Fruit fly (Drosophila melanogaster) whole organism, embryonic: ENCODE results near the gene CG9948.

ENCODE experiments used
- B-H1 ChIP-seq: fragments of 200-800 bp; sonication (Bioruptor generic); IDR thresholded peaks from 3 replicates; pipeline ENCODE4 v1.3.6; 2022; ENCODE audit warnings: missing biosample characterization, missing genetic modification characterization
- CG12769 ChIP-seq: fragments of 200-800 bp; sonication (Bioruptor generic); optimal IDR thresholded peaks from 2 replicates; lab custom pipeline; 2019; ENCODE audit warnings: missing biosample characterization, mild to moderate bottlenecking, missing genetic modification characterization, moderate library complexity
- CG2202 ChIP-seq: fragments of 200-800 bp; sonication (Bioruptor generic); optimal IDR thresholded peaks from 2 replicates; lab custom pipeline; 2018; ENCODE audit warnings: missing biosample characterization, mild to moderate bottlenecking, missing genetic modification characterization
- D19B ChIP-seq: fragments of 200-800 bp; sonication (Bioruptor generic); optimal IDR thresholded peaks from 2 replicates; lab custom pipeline; 2017; ENCODE audit warnings: missing biosample characterization, mild to moderate bottlenecking, missing genetic modification characterization
- E2f1 ChIP-seq: fragments of 200-800 bp; sonication (Bioruptor generic); IDR thresholded peaks from 2 replicates; pipeline ENCODE4 v1.3.6; 2022; ENCODE audit warnings: missing biosample characterization, missing genetic modification characterization
- H15 ChIP-seq: fragments of 200-800 bp; sonication (Bioruptor generic); IDR thresholded peaks from 3 replicates; pipeline ENCODE4 v1.3.6; 2022; ENCODE audit warnings: missing biosample characterization, missing genetic modification characterization
- H2.0 ChIP-seq: fragments of 200-800 bp; sonication (Bioruptor generic); IDR thresholded peaks from 2 replicates; pipeline ENCODE4 v1.3.6; 2022; ENCODE audit warnings: missing biosample characterization, missing genetic modification characterization
- Hand ChIP-seq: fragments of 200-800 bp; sonication (Bioruptor generic); optimal IDR thresholded peaks from 2 replicates; lab custom pipeline; 2017; ENCODE audit warnings: mild to moderate bottlenecking, missing biosample characterization, missing genetic modification reagents, missing genetic modification characterization
- Mrtf ChIP-seq: fragments of 200-800 bp; sonication (Bioruptor generic); IDR thresholded peaks from 3 replicates; pipeline ENCODE4 v1.3.6; 2022; ENCODE audit warnings: missing biosample characterization, missing genetic modification characterization
- NfI ChIP-seq: fragments of 200-800 bp; sonication (Bioruptor generic); optimal IDR thresholded peaks from 3 replicates; lab custom pipeline; 2018; ENCODE audit warnings: missing biosample characterization, mild to moderate bottlenecking, missing genetic modification characterization, moderate library complexity
- Side ChIP-seq: fragments of 200-800 bp; sonication (Bioruptor generic); optimal IDR thresholded peaks from 2 replicates; lab custom pipeline; 2016; ENCODE audit warnings: missing biosample characterization, missing genetic modification characterization
- h ChIP-seq: fragments of >200 bp; optimal IDR thresholded peaks from 2 replicates; lab custom pipeline; 2017
- pan ChIP-seq, 4 experiments: fragments of >200 bp in 3 of 4; fragments of 200-800 bp in 1 of 4; sonication (Bioruptor generic) in 1 of 4; optimal IDR thresholded peaks in 3 of 4; IDR thresholded peaks in 1 of 4; 2 replicates each; pipeline versions ENCODE4 v1.3.6 to Lab custom; 2017 to 2022; ENCODE audit warnings: missing biosample characterization in 2 of 4, missing genetic modification characterization in 2 of 4, mixed read lengths in 1 of 4
- sisA ChIP-seq: fragments of 200-800 bp; sonication (Bioruptor generic); IDR thresholded peaks from 2 replicates; pipeline ENCODE4 v1.3.6; 2022; ENCODE audit warnings: missing biosample characterization, missing genetic modification characterization

- TF ChIP-seq Hand (GFP tag; lab: Kevin White, UChicago) (no peak), Side (GFP tag; lab: Kevin White, UChicago) (no peak), D19B (no peak), CG2202 (tag; lab: Kevin White, UChicago) (no peak), sisA (no peak), CG12769 (tag; lab: Kevin White, UChicago) (no peak), B-H1 (GFP tag; lab: Robert Waterston, UW) (no peak; the same call in 2 of the 3 replicates), H2.0 (no peak), pan (optimal IDR thresholded peaks at IDR 0.05; lab: Kevin White, UChicago) (no peak), pan (GFP tag; optimal IDR thresholded peaks at IDR 0.05 in 1 of 2, IDR thresholded peaks at IDR 0.05 in 1 of 2) (peak in 1 of 2 experiments; percentile 21), H15 (no peak), Mrtf (GFP tag; lab: Robert Waterston, UW) (no peak), h (lab: Kevin White, UChicago) (no peak), NfI (GFP tag; lab: Kevin White, UChicago) (no peak), E2f1 (GFP tag; lab: Robert Waterston, UW) (peak; percentile 28; the same call in 1 of the 2 replicates)
Observed at dm6 chr3L:6998692-6999091, 42.9 kb downstream of the CG9948 start, which contains the start of gene Mp.
